Worm (Caenorhabditis elegans) whole organism, young adult: ENCODE results near the gene acy-2.

Experiments used
- B0035.1 ChIP-seq: sonication (generic microtip); optimal IDR thresholded peaks from 2 replicates; lab custom pipeline; 2016; ENCODE audit warnings: missing genetic modification characterization, mild to moderate bottlenecking, missing compliant biosample characterization, missing genotype, missing genetic modification reagents
- B0261.1 ChIP-seq: sonication (generic microtip); optimal IDR thresholded peaks from 2 replicates; lab custom pipeline; 2016; ENCODE audit warnings: mild to moderate bottlenecking, missing genetic modification characterization, moderate library complexity, missing compliant biosample characterization
- C06A6.2 ChIP-seq: fragments of 200-800 bp; sonication (Bioruptor generic); conservative IDR thresholded peaks from 2 replicates; pipeline ENCODE4 v1.3.6; 2022; ENCODE audit warnings: missing genetic modification characterization, missing compliant biosample characterization
- D2030.7 ChIP-seq: fragments of 200-800 bp; sonication (Bioruptor generic); IDR thresholded peaks from 2 replicates; pipeline ENCODE4 v1.3.6; 2022; ENCODE audit warnings: missing genetic modification reagents, missing genetic modification characterization, missing compliant biosample characterization
- F23B12.7 ChIP-seq: sonication (generic microtip); optimal IDR thresholded peaks from 2 replicates; lab custom pipeline; 2017; ENCODE audit warnings: missing genetic modification characterization, mild to moderate bottlenecking, missing compliant biosample characterization, antibody characterized with exemption, moderate library complexity; ENCODE audit not compliant: insufficient read depth
- F33H1.4 ChIP-seq: fragments of 200-800 bp; sonication (Bioruptor generic); IDR thresholded peaks from 2 replicates; pipeline ENCODE4 v1.3.6; 2022; ENCODE audit warnings: missing genetic modification reagents, missing genetic modification characterization, missing compliant biosample characterization
- F55B11.4 ChIP-seq: sonication (generic microtip); optimal IDR thresholded peaks from 2 replicates; lab custom pipeline; 2016; ENCODE audit warnings: missing compliant biosample characterization, missing genetic modification characterization, borderline replicate concordance; ENCODE audit not compliant: insufficient read depth
- K11D2.4 ChIP-seq: fragments of 200-800 bp; sonication (Bioruptor generic); IDR thresholded peaks from 2 replicates; pipeline ENCODE4 v1.3.6; 2022; ENCODE audit warnings: missing genetic modification reagents, missing genetic modification characterization, missing compliant biosample characterization
- Y53G8AR.9 ChIP-seq: fragments of 200-800 bp; sonication (Bioruptor generic); conservative IDR thresholded peaks from 2 replicates; pipeline ENCODE4 v1.3.6; 2022; ENCODE audit warnings: missing genetic modification reagents, missing genetic modification characterization, missing compliant biosample characterization
- Y56A3A.18 ChIP-seq: fragments of 200-800 bp; sonication (Bioruptor generic); IDR thresholded peaks from 2 replicates; pipeline ENCODE4 v1.3.6; 2022; ENCODE audit warnings: missing genetic modification reagents, missing genetic modification characterization, missing compliant biosample characterization
- Y95B8A.8 ChIP-seq: fragments of 200-800 bp; sonication (Bioruptor generic); IDR thresholded peaks from 2 replicates; pipeline ENCODE4 v1.3.6; 2022; ENCODE audit warnings: missing genetic modification reagents, missing genetic modification characterization, missing compliant biosample characterization
- ZK185.1 ChIP-seq: sonication (generic microtip); optimal IDR thresholded peaks from 2 replicates; lab custom pipeline; 2016; ENCODE audit warnings: mild to moderate bottlenecking, missing genetic modification characterization, missing compliant biosample characterization; ENCODE audit not compliant: poor library complexity, severe bottlenecking
- aptf-3 ChIP-seq: fragments of 200-800 bp; sonication (Bioruptor generic); IDR thresholded peaks from 2 replicates; pipeline ENCODE4 v1.3.6; 2022; ENCODE audit warnings: missing genetic modification characterization, missing compliant biosample characterization
- atf-7 ChIP-seq: sonication (generic microtip); optimal IDR thresholded peaks from 2 replicates; lab custom pipeline; 2017; ENCODE audit warnings: mild to moderate bottlenecking, missing genetic modification characterization, missing compliant biosample characterization
- athp-1 ChIP-seq: sonication (generic microtip); optimal IDR thresholded peaks from 2 replicates; lab custom pipeline; 2017; ENCODE audit warnings: mild to moderate bottlenecking, missing genetic modification characterization, missing compliant biosample characterization
- attf-3 ChIP-seq: fragments of 200-800 bp; sonication (Bioruptor generic); conservative IDR thresholded peaks from 2 replicates; pipeline ENCODE4 v1.3.6; 2022; ENCODE audit warnings: missing genetic modification reagents, missing genetic modification characterization, missing compliant biosample characterization
- attf-5 ChIP-seq: fragments of 200-800 bp; sonication (Bioruptor generic); optimal IDR thresholded peaks from 2 replicates; lab custom pipeline; 2018; ENCODE audit warnings: mild to moderate bottlenecking, missing genetic modification characterization, missing compliant biosample characterization
- bed-2 ChIP-seq: fragments of 200-800 bp; sonication (Bioruptor generic); IDR thresholded peaks from 2 replicates; pipeline ENCODE4 v1.3.6; 2022; ENCODE audit warnings: missing genetic modification reagents, missing genetic modification characterization, missing compliant biosample characterization
- ceh-58 ChIP-seq: fragments of 200-800 bp; sonication (Bioruptor generic); IDR thresholded peaks from 2 replicates; pipeline ENCODE4 v1.3.6; 2022; ENCODE audit warnings: missing genetic modification characterization, missing compliant biosample characterization
- ceh-79 ChIP-seq: sonication (generic microtip); optimal IDR thresholded peaks from 2 replicates; lab custom pipeline; 2017; ENCODE audit warnings: mild to moderate bottlenecking, missing genetic modification characterization, missing compliant biosample characterization
- ceh-91 ChIP-seq: fragments of 200-800 bp; sonication (Bioruptor generic); IDR thresholded peaks from 2 replicates; pipeline ENCODE4 v1.3.6; 2022; ENCODE audit warnings: missing genetic modification reagents, missing genetic modification characterization, missing compliant biosample characterization
- dpff-1 ChIP-seq: sonication (generic microtip); optimal IDR thresholded peaks from 2 replicates; lab custom pipeline; 2017; ENCODE audit warnings: mild to moderate bottlenecking, missing genetic modification characterization, missing compliant biosample characterization
- egrh-3 ChIP-seq: fragments of 200-800 bp; sonication (Bioruptor generic); IDR thresholded peaks from 2 replicates; pipeline ENCODE4 v1.3.6; 2022; ENCODE audit warnings: missing genetic modification reagents, missing genetic modification characterization, missing compliant biosample characterization
- gei-17 ChIP-seq: fragments of 200-800 bp; sonication (Bioruptor generic); optimal IDR thresholded peaks from 2 replicates; lab custom pipeline; 2018; ENCODE audit warnings: mild to moderate bottlenecking, missing genetic modification characterization, missing compliant biosample characterization
- hsf-1 ChIP-seq: fragments of 200-800 bp; sonication (Bioruptor generic); IDR thresholded peaks from 2 replicates; pipeline ENCODE4 v1.3.6; 2022; ENCODE audit warnings: missing genetic modification reagents, missing genetic modification characterization, missing compliant biosample characterization
- lag-1 ChIP-seq: fragments of 200-800 bp; sonication (Bioruptor generic); IDR thresholded peaks from 2 replicates; pipeline ENCODE4 v1.3.6; 2022; ENCODE audit warnings: missing genetic modification reagents, missing genetic modification characterization, missing compliant biosample characterization
- lin-40 ChIP-seq: sonication (generic microtip); optimal IDR thresholded peaks from 2 replicates; lab custom pipeline; 2016; ENCODE audit warnings: missing genetic modification characterization, mild to moderate bottlenecking, missing compliant biosample characterization, missing genotype, missing genetic modification reagents
- lin-54 ChIP-seq: fragments of 200-800 bp; sonication (Bioruptor generic); optimal IDR thresholded peaks from 2 replicates; lab custom pipeline; 2018; ENCODE audit warnings: mild to moderate bottlenecking, missing genetic modification characterization, missing compliant biosample characterization
- lsl-1 ChIP-seq: fragments of 200-800 bp; sonication (Bioruptor generic); optimal IDR thresholded peaks from 2 replicates; lab custom pipeline; 2018; ENCODE audit warnings: mild to moderate bottlenecking, missing genetic modification characterization, moderate library complexity, missing compliant biosample characterization
- lsy-27 ChIP-seq: sonication (generic microtip); optimal IDR thresholded peaks from 2 replicates; lab custom pipeline; 2017; ENCODE audit warnings: missing genetic modification characterization, mild to moderate bottlenecking, missing compliant biosample characterization, antibody characterized with exemption, missing genotype, borderline replicate concordance; ENCODE audit not compliant: insufficient read depth
- mcd-1 ChIP-seq: fragments of 200-800 bp; sonication (Bioruptor generic); IDR thresholded peaks from 2 replicates; pipeline ENCODE4 v1.3.6; 2022; ENCODE audit warnings: missing genetic modification reagents, missing genetic modification characterization, missing compliant biosample characterization
- mel-28 ChIP-seq: sonication (generic microtip); optimal IDR thresholded peaks from 2 replicates; lab custom pipeline; 2016; ENCODE audit warnings: borderline replicate concordance, mild to moderate bottlenecking, missing genetic modification characterization, missing compliant biosample characterization
- mxl-1 ChIP-seq: sonication (generic microtip); optimal IDR thresholded peaks from 2 replicates; lab custom pipeline; 2016; ENCODE audit warnings: missing genetic modification characterization, missing compliant biosample characterization
- nfya-1 ChIP-seq: sonication (generic microtip); optimal IDR thresholded peaks from 2 replicates; lab custom pipeline; 2017; ENCODE audit warnings: antibody characterized with exemption, missing compliant biosample characterization, missing genetic modification characterization, borderline replicate concordance; ENCODE audit not compliant: insufficient read depth
- nfya-2 ChIP-seq: fragments of 200-800 bp; sonication (Bioruptor generic); IDR thresholded peaks from 2 replicates; pipeline ENCODE4 v1.3.6; 2022; ENCODE audit warnings: missing genetic modification reagents, missing genetic modification characterization, missing compliant biosample characterization
- sea-2 ChIP-seq: fragments of 200-800 bp; sonication (Bioruptor generic); IDR thresholded peaks from 2 replicates; pipeline ENCODE4 v1.3.6; 2022; ENCODE audit warnings: missing genetic modification characterization, missing compliant biosample characterization
- snpc-1.1 ChIP-seq: sonication (generic microtip); optimal IDR thresholded peaks from 2 replicates; lab custom pipeline; 2017; ENCODE audit warnings: missing genetic modification characterization, mild to moderate bottlenecking, missing compliant biosample characterization, antibody characterized with exemption, moderate library complexity, missing genotype, missing genetic modification reagents; ENCODE audit not compliant: insufficient read depth
- snpc-1.3 ChIP-seq: sonication (generic microtip); optimal IDR thresholded peaks from 2 replicates; lab custom pipeline; 2017; ENCODE audit warnings: missing genetic modification characterization, mild to moderate bottlenecking, missing compliant biosample characterization, antibody characterized with exemption, moderate library complexity, missing genotype, missing genetic modification reagents; ENCODE audit not compliant: insufficient read depth
- snpc-4 ChIP-seq, 5 experiments: fragments of 150-350 bp in 1 of 5; sonication (generic microtip) in 4 of 5; optimal IDR thresholded peaks; 2 replicates each; lab custom pipeline; 2014 to 2018; ENCODE audit warnings: missing genetic modification characterization in 5 of 5, missing biosample characterization in 3 of 5, antibody characterized with exemption in 2 of 5, mild to moderate bottlenecking in 2 of 5, missing compliant biosample characterization in 2 of 5, missing genotype in 2 of 5, moderate library complexity in 2 of 5, missing genetic modification reagents in 1 of 5
- tbx-9 ChIP-seq: sonication (generic microtip); optimal IDR thresholded peaks from 2 replicates; lab custom pipeline; 2016; ENCODE audit warnings: borderline replicate concordance, missing genetic modification characterization, inconsistent platforms, missing compliant biosample characterization
- tlf-1 ChIP-seq: fragments of 200-800 bp; sonication (Bioruptor generic); optimal IDR thresholded peaks from 2 replicates; lab custom pipeline; 2018; ENCODE audit warnings: mild to moderate bottlenecking, missing genetic modification characterization, missing compliant biosample characterization
- xnd-1 ChIP-seq: sonication (generic microtip); optimal IDR thresholded peaks from 2 replicates; lab custom pipeline; 2016; ENCODE audit warnings: missing genotype, missing genetic modification reagents, missing genetic modification characterization, missing compliant biosample characterization
- zfh-2 ChIP-seq: fragments of 200-800 bp; sonication (Bioruptor generic); conservative IDR thresholded peaks from 2 replicates; pipeline ENCODE4 v1.3.6; 2022; ENCODE audit warnings: missing genetic modification reagents, missing genetic modification characterization, missing compliant biosample characterization
- ztf-25 ChIP-seq: fragments of 200-800 bp; sonication (Bioruptor generic); IDR thresholded peaks from 2 replicates; pipeline ENCODE4 v1.3.6; 2022; ENCODE audit warnings: missing genetic modification reagents, missing genetic modification characterization, missing compliant biosample characterization
- ztf-3 ChIP-seq: fragments of 200-800 bp; sonication (Bioruptor generic); optimal IDR thresholded peaks from 2 replicates; lab custom pipeline; 2018; ENCODE audit warnings: mild to moderate bottlenecking, missing genetic modification characterization, missing compliant biosample characterization

The acy-2 gene

ce11 chrV:6017630-6018029, 41.8 kb downstream of the acy-2 start, which contains the start of the genes rpt-2 and aps-1 (continued):
- no peak for TF ChIP-seq hsf-1
- TF ChIP-seq atf-7 (tag; lab: Kevin White, UChicago): no peak
- TF ChIP-seq B0035.1: no peak
- TF ChIP-seq F33H1.4 (GFP tag; lab: Robert Waterston, UW): no peak; the same call in 1 of the 2 replicates
- TF ChIP-seq attf-5 (GFP tag; lab: Kevin White, UChicago): peak; percentile 79
- no peak for TF ChIP-seq lag-1 (GFP tag; lab: Robert Waterston, UW)
- no peak for TF ChIP-seq B0261.1 (tag; lab: Kevin White, UChicago)
- TF ChIP-seq lsy-27 (tag; lab: Kevin White, UChicago): no peak
- TF ChIP-seq Y53G8AR.9 (GFP tag; lab: Robert Waterston, UW): no peak
- no peak for TF ChIP-seq snpc-1.1 (tag; lab: Kevin White, UChicago)
- no peak for TF ChIP-seq D2030.7 (GFP tag; lab: Robert Waterston, UW)
- TF ChIP-seq ZK185.1 (tag; lab: Kevin White, UChicago): peak; percentile 38
- TF ChIP-seq K11D2.4 (GFP tag; lab: Robert Waterston, UW): no peak
- TF ChIP-seq gei-17: no peak
- TF ChIP-seq mel-28 (tag; lab: Kevin White, UChicago): no peak
- TF ChIP-seq ceh-58 (GFP tag; lab: Robert Waterston, UW): no peak
- no peak for TF ChIP-seq Y95B8A.8
- TF ChIP-seq zfh-2 (GFP tag; lab: Robert Waterston, UW): no peak
- TF ChIP-seq attf-3 (GFP tag; lab: Robert Waterston, UW): peak; percentile 99
- no peak for TF ChIP-seq ceh-91
- no peak for TF ChIP-seq aptf-3
- peak; percentile 34 for TF ChIP-seq lin-54 (GFP tag; lab: Kevin White, UChicago)
- peak; percentile 2 for TF ChIP-seq snpc-1.3 (tag; lab: Kevin White, UChicago)
- no peak for TF ChIP-seq tlf-1 (GFP tag; lab: Kevin White, UChicago)
- no peak for TF ChIP-seq ztf-25 (GFP tag; lab: Robert Waterston, UW)
- TF ChIP-seq F23B12.7: peak; percentile 32
- TF ChIP-seq, all 124 proteins: peak for 17

- no peak for TF ChIP-seq nfya-2 (GFP tag; lab: Robert Waterston, UW)
- TF ChIP-seq mcd-1: 0 out of 2 replicates have a peak, but pooled peaks have one; percentile 29
- TF ChIP-seq F55B11.4 (tag; lab: Kevin White, UChicago): no peak
- TF ChIP-seq ceh-79: no peak
- TF ChIP-seq C06A6.2 (GFP tag; lab: Robert Waterston, UW): no peak
- TF ChIP-seq athp-1 (tag; lab: Kevin White, UChicago): peak; percentile 7
- peak; percentile 34; the same call in 1 of the 2 replicates for TF ChIP-seq D2030.7 (GFP tag; lab: Robert Waterston, UW)
- no peak for TF ChIP-seq egrh-3 (GFP tag; lab: Robert Waterston, UW)
- TF ChIP-seq Y56A3A.18 (GFP tag; lab: Robert Waterston, UW): 0 out of 2 replicates have a peak, but pooled peaks have one; percentile 23
- TF ChIP-seq lsl-1: no peak
- no peak for TF ChIP-seq tbx-9 (tag; lab: Kevin White, UChicago)
- peak; percentile 25 for TF ChIP-seq lin-40 (tag; lab: Kevin White, UChicago)
- 0 out of 2 replicates have a peak, but pooled peaks have one; percentile 51 for TF ChIP-seq Y95B8A.8
- TF ChIP-seq sea-2 (GFP tag; lab: Robert Waterston, UW): no peak
- TF ChIP-seq dpff-1 (tag; lab: Kevin White, UChicago): no peak
- no peak for TF ChIP-seq nfya-1 (tag; lab: Kevin White, UChicago)
- TF ChIP-seq ztf-3: no peak
- no peak for TF ChIP-seq snpc-4 (GFP tag; optimal IDR thresholded peaks at IDR 0.05; lab: Kevin White, UChicago)
- TF ChIP-seq snpc-4 (tag; optimal IDR thresholded peaks at IDR 0.05; lab: Kevin White, UChicago): peak in 2 of 4 experiments; percentile 15 to 24
- TF ChIP-seq bed-2 (GFP tag; lab: Robert Waterston, UW): no peak
- TF ChIP-seq xnd-1 (tag; lab: Kevin White, UChicago): peak; percentile 6
- TF ChIP-seq Y53G8AR.9 (GFP tag; lab: Robert Waterston, UW): 0 out of 2 replicates have a peak, but pooled peaks have one; percentile 22
- TF ChIP-seq lin-54 (GFP tag; lab: Kevin White, UChicago): peak; percentile 29
- no peak for TF ChIP-seq mxl-1 (tag; lab: Kevin White, UChicago)
- TF ChIP-seq ceh-91: no peak
Measured at ce11 chrV:6018944-6019450, 43.2 kb downstream of the acy-2 start, which contains the start of gene picc-1. TSS of gene picc-1 (plus strand) at chrV:6018994.
